Fruit fly (Drosophila melanogaster) S2 (cell line): Measurements from ENCODE around the gene salt.

Source experiments
- CG8478 ChIP-seq: fragments of >200 bp; optimal IDR thresholded peaks from 2 replicates; lab custom pipeline; 2018
- CTCF ChIP-seq, 2 experiments: fragments of >200 bp; optimal IDR thresholded peaks; 2 replicates each; lab custom pipeline; 2018

dm6 chr3R:31758587-31759167, 4.2 kb upstream of the salt start, which contains the start of gene CG2187:
- no peak for TF ChIP-seq CG8478 (lab: Kevin White, UChicago)
- no peak for TF ChIP-seq CTCF (optimal IDR thresholded peaks at IDR 0.05; lab: Kevin White, UChicago)
